Worm (Caenorhabditis elegans) whole organism, late embryonic: ENCODE measurements around the gene fbxb-108.
A peak's percentile ranks its signal among the peaks of the same experiment; 100 is the strongest.

ENCODE experiments used
- C08G9.2 ChIP-seq: sonication (generic microtip); optimal IDR thresholded peaks from 2 replicates; lab custom pipeline; 2016; ENCODE audit warnings: mild to moderate bottlenecking, missing genetic modification characterization, moderate library complexity, missing compliant biosample characterization
- T23F11.4 ChIP-seq: fragments of 200-800 bp; sonication (Bioruptor generic); optimal IDR thresholded peaks from 2 replicates; lab custom pipeline; 2018; ENCODE audit warnings: mild to moderate bottlenecking, missing genetic modification characterization, missing compliant biosample characterization
- ama-1 ChIP-seq: fragments of 150-350 bp; optimal IDR thresholded peaks from 2 replicates; lab custom pipeline; 2014
- ceh-30 ChIP-seq: fragments of 150-350 bp; optimal IDR thresholded peaks from 2 replicates; lab custom pipeline; 2014; ENCODE audit warnings: missing biosample characterization, missing genetic modification characterization
- ceh-34 ChIP-seq: sonication (generic microtip); optimal IDR thresholded peaks from 2 replicates; lab custom pipeline; 2016; ENCODE audit warnings: mild to moderate bottlenecking, missing genetic modification characterization, missing compliant biosample characterization
- ceh-45 ChIP-seq: fragments of 200-800 bp; sonication (Bioruptor generic); IDR thresholded peaks from 2 replicates; pipeline ENCODE4 v1.3.6; 2022; ENCODE audit warnings: missing genetic modification reagents, missing genetic modification characterization, missing compliant biosample characterization
- ceh-48 ChIP-seq: sonication (generic microtip); optimal IDR thresholded peaks from 2 replicates; lab custom pipeline; 2016; ENCODE audit warnings: missing genetic modification characterization, inconsistent platforms, missing compliant biosample characterization
- ceh-9 ChIP-seq: sonication (generic microtip); optimal IDR thresholded peaks from 2 replicates; lab custom pipeline; 2016; ENCODE audit warnings: mild to moderate bottlenecking, missing genetic modification characterization, inconsistent platforms, missing compliant biosample characterization
- dmd-4 ChIP-seq: sonication (generic microtip); optimal IDR thresholded peaks from 2 replicates; lab custom pipeline; 2016; ENCODE audit warnings: borderline replicate concordance, missing genetic modification characterization, missing compliant biosample characterization
- elt-2 ChIP-seq: sonication (generic microtip); optimal IDR thresholded peaks from 2 replicates; lab custom pipeline; 2016; ENCODE audit warnings: missing genetic modification reagents, missing genetic modification characterization, missing compliant biosample characterization
- elt-4 ChIP-seq: sonication (generic microtip); optimal IDR thresholded peaks from 2 replicates; lab custom pipeline; 2016; ENCODE audit warnings: missing genetic modification characterization, missing compliant biosample characterization
- ets-4 ChIP-seq: sonication (generic microtip); optimal IDR thresholded peaks from 2 replicates; lab custom pipeline; 2016; ENCODE audit warnings: missing genetic modification characterization, missing compliant biosample characterization
- eyg-1 ChIP-seq: sonication (generic microtip); optimal IDR thresholded peaks from 2 replicates; lab custom pipeline; 2016; ENCODE audit warnings: missing genotype, missing genetic modification characterization, missing compliant biosample characterization
- fax-1 ChIP-seq: sonication (generic microtip); optimal IDR thresholded peaks from 2 replicates; lab custom pipeline; 2016; ENCODE audit warnings: missing genotype, missing genetic modification characterization, missing compliant biosample characterization
- gmeb-2 ChIP-seq: sonication (generic microtip); optimal IDR thresholded peaks from 2 replicates; lab custom pipeline; 2016; ENCODE audit warnings: missing genetic modification characterization, inconsistent platforms, missing compliant biosample characterization
- hlh-30 ChIP-seq: sonication (generic microtip); optimal IDR thresholded peaks from 2 replicates; lab custom pipeline; 2017; ENCODE audit warnings: antibody characterized with exemption, missing genetic modification characterization, missing compliant biosample characterization; ENCODE audit not compliant: insufficient read depth
- hlh-8 ChIP-seq: sonication (generic microtip); optimal IDR thresholded peaks from 2 replicates; lab custom pipeline; 2016; ENCODE audit warnings: missing genotype, missing genetic modification characterization, missing compliant biosample characterization
- lim-6 ChIP-seq: sonication (generic microtip); optimal IDR thresholded peaks from 2 replicates; lab custom pipeline; 2016; ENCODE audit warnings: missing genetic modification characterization, missing compliant biosample characterization
- nhr-11 ChIP-seq: fragments of 150-350 bp; optimal IDR thresholded peaks from 2 replicates; lab custom pipeline; 2014; ENCODE audit warnings: missing biosample characterization, missing genetic modification characterization
- nhr-232 ChIP-seq: sonication (generic microtip); optimal IDR thresholded peaks from 2 replicates; lab custom pipeline; 2016; ENCODE audit warnings: missing genetic modification characterization, missing compliant biosample characterization
- npax-4 ChIP-seq: sonication (generic microtip); optimal IDR thresholded peaks from 2 replicates; lab custom pipeline; 2016; ENCODE audit warnings: missing genetic modification characterization, missing compliant biosample characterization
- odd-2 ChIP-seq: sonication (generic microtip); optimal IDR thresholded peaks from 2 replicates; lab custom pipeline; 2017; ENCODE audit warnings: antibody characterized with exemption, mild to moderate bottlenecking, missing genetic modification characterization, missing compliant biosample characterization
- pag-3 ChIP-seq: sonication (generic microtip); optimal IDR thresholded peaks from 2 replicates; lab custom pipeline; 2016; ENCODE audit warnings: missing compliant biosample characterization, missing genetic modification characterization, borderline replicate concordance
- pha-4 ChIP-seq: fragments of 150-350 bp; optimal IDR thresholded peaks from 2 replicates; lab custom pipeline; 2018; ENCODE audit warnings: missing biosample characterization, missing genetic modification reagents, missing genetic modification characterization
- pqm-1 ChIP-seq: sonication (generic microtip); optimal IDR thresholded peaks from 2 replicates; lab custom pipeline; 2016; ENCODE audit warnings: missing genetic modification characterization, missing compliant biosample characterization
- ref-2 ChIP-seq: sonication (generic microtip); optimal IDR thresholded peaks from 2 replicates; lab custom pipeline; 2016; ENCODE audit warnings: missing genetic modification characterization, missing compliant biosample characterization
- sox-2 ChIP-seq: fragments of 200-800 bp; sonication (Bioruptor generic); IDR thresholded peaks from 2 replicates; pipeline ENCODE4 v1.3.6; 2022; ENCODE audit warnings: missing genetic modification reagents, missing genetic modification characterization, missing compliant biosample characterization
- syd-9 ChIP-seq: sonication (generic microtip); optimal IDR thresholded peaks from 2 replicates; lab custom pipeline; 2016; ENCODE audit warnings: mild to moderate bottlenecking, missing genetic modification characterization, moderate library complexity, missing compliant biosample characterization
- tbx-2 ChIP-seq: sonication (generic microtip); optimal IDR thresholded peaks from 2 replicates; lab custom pipeline; 2016; ENCODE audit warnings: missing genetic modification characterization, missing compliant biosample characterization
- ttx-3 ChIP-seq: sonication (generic microtip); optimal IDR thresholded peaks from 2 replicates; lab custom pipeline; 2016; ENCODE audit warnings: missing genetic modification reagents, missing genetic modification characterization, missing compliant biosample characterization
- unc-3 ChIP-seq, 2 experiments: fragments of 200-800 bp in 1 of 2; sonication (Bioruptor generic) in 1 of 2; sonication (generic microtip) in 1 of 2; conservative IDR thresholded peaks in 1 of 2; optimal IDR thresholded peaks in 1 of 2; 2 replicates each; pipeline versions ENCODE4 v1.3.6 to Lab custom; 2016 to 2022; ENCODE audit warnings: missing compliant biosample characterization in 2 of 2, missing genetic modification characterization in 2 of 2, missing genetic modification reagents in 1 of 2
- unc-55 ChIP-seq: sonication (generic microtip); optimal IDR thresholded peaks from 2 replicates; lab custom pipeline; 2017; ENCODE audit warnings: missing biosample characterization, missing genetic modification reagents, missing genetic modification characterization

fbxb-108 gene

ce11 chrII:2802804-2803586, 38.2 kb downstream of the fbxb-108 start:
- TF ChIP-seq elt-2 (peak; percentile 88), ceh-9 (tag; lab: Kevin White, UChicago) (no peak)

DNA sequence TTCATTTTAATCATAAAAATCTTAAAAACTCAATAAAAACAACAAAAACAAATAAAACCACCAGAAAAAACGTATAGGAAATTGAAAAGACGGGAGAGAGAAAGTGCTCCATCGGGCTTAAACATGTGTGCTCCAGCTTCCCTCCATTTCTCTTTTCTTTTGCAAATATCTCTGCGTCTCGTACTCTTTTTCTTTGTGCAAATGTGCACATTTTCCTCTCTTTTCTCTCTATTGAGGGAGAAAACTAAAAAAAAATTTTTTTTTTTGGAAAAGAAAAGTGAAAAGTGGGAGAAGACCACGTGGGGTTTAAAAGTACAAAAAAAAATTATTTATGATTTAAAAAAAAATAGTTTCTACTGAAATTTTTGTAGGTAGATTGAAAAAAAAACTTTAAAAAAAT, 39.5 kb downstream of the fbxb-108 start:
- TF ChIP-seq pqm-1 (tag; lab: Kevin White, UChicago) (no peak), ceh-9 (tag; lab: Kevin White, UChicago) (no peak), pag-3 (tag; lab: Kevin White, UChicago) (no peak), T23F11.4 (GFP tag; lab: Kevin White, UChicago) (no peak), hlh-30 (tag; lab: Kevin White, UChicago) (no peak), hlh-8 (peak; percentile 69), fax-1 (tag; lab: Kevin White, UChicago) (no peak)

DNA sequence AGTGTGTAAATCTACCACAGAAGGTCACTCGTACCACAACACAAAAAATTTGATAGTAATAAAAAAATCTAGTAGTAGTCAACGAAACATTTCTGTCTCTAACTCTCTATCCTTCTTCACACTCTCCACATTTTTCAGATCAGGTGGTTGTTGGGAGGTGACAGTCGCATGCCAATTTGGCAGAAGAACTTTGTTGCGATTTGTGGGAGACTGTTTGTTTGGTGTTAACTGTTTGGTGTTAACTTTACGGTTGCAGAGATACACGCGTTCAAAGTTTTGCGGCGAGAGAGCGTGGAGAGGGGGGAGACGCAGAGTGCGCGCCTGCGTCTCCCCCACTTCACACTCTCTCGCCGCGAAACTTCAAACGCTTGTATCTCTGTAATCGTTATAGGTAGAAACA, 40.2 kb downstream of the fbxb-108 start:
- TF ChIP-seq ceh-48 (no peak), ceh-34 (tag; lab: Kevin White, UChicago) (no peak), pha-4 (tag; lab: Kevin White, UChicago) (no peak)

DNA sequence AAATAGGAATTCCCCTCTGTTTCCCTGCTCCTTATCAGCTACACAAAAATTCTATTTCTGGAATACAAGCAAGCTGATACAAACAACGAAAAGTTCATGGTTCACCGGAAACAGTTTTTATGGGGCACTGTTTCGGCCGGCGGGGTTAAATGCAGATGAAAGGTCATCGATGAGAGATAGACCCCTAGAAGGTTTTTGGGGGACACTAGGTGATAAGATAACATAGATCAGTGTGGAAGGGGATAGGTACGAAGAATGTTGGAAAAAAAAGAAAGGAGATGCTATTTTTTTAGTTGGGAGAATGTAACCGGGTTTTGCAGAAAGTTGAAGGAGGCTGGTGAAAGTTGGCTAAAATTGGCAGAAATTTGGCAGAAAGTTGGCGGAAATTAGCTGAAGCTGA, 40.8 kb downstream of the fbxb-108 start:
- TF ChIP-seq elt-2 (peak; percentile 37), odd-2 (tag; lab: Kevin White, UChicago) (no peak)

ce11 chrII:2807674-2808206, 43.0 kb downstream of the fbxb-108 start, which contains the start of gene K12H6.12:
Gene K12H6.12 (plus strand): TSS chrII:2808156.
- TF ChIP-seq hlh-30 (tag; lab: Kevin White, UChicago) (peak; percentile 77), fax-1 (tag; lab: Kevin White, UChicago) (no peak), dmd-4 (tag; lab: Kevin White, UChicago) (no peak), unc-55 (GFP tag; lab: Kevin White, UChicago) (peak; percentile 29), tbx-2 (peak; percentile 15)

ce11 chrII:2815017-2815416, 50.3 kb downstream of the fbxb-108 start:
- TF ChIP-seq unc-3 (GFP tag; conservative IDR thresholded peaks at IDR 0.05; lab: Robert Waterston, UW) = no peak
- TF ChIP-seq unc-3 (tag; optimal IDR thresholded peaks at IDR 0.05; lab: Kevin White, UChicago) = no peak
- no peak for TF ChIP-seq syd-9 (tag; lab: Kevin White, UChicago)
- TF ChIP-seq nhr-232 (tag; lab: Kevin White, UChicago) = no peak
- TF ChIP-seq nhr-11 = no peak
- no peak for TF ChIP-seq ceh-45 (GFP tag; lab: Robert Waterston, UW)
- TF ChIP-seq ref-2 = no peak
- no peak for TF ChIP-seq npax-4 (tag; lab: Kevin White, UChicago)
- TF ChIP-seq ceh-9 (tag; lab: Kevin White, UChicago) = no peak

ce11 chrII:2815444-2815843, 50.7 kb downstream of the fbxb-108 start, which contains the start of gene K12H6.2:
Gene K12H6.2 (minus strand): TSS chrII:2815544.
- no peak for TF ChIP-seq lim-6 (tag; lab: Kevin White, UChicago)
- TF ChIP-seq sox-2 = no peak
- no peak for TF ChIP-seq elt-4
- no peak for TF ChIP-seq ets-4 (tag; lab: Kevin White, UChicago)
- no peak for TF ChIP-seq ceh-30 (tag; lab: Kevin White, UChicago)
- no peak for TF ChIP-seq eyg-1 (tag; lab: Kevin White, UChicago)
- no peak for TF ChIP-seq ttx-3 (tag; lab: Kevin White, UChicago)
- no peak for TF ChIP-seq ama-1 (lab: Kevin White, UChicago)
- no peak for TF ChIP-seq gmeb-2 (tag; lab: Kevin White, UChicago)
- no peak for TF ChIP-seq npax-4 (tag; lab: Kevin White, UChicago)
- TF ChIP-seq C08G9.2 (tag; lab: Kevin White, UChicago) = no peak
- TF ChIP-seq ceh-48 = no peak
